Worm (Caenorhabditis elegans): ENCODE measurements around the gene R02F11.12.

Gene R02F11.12

DNA sequence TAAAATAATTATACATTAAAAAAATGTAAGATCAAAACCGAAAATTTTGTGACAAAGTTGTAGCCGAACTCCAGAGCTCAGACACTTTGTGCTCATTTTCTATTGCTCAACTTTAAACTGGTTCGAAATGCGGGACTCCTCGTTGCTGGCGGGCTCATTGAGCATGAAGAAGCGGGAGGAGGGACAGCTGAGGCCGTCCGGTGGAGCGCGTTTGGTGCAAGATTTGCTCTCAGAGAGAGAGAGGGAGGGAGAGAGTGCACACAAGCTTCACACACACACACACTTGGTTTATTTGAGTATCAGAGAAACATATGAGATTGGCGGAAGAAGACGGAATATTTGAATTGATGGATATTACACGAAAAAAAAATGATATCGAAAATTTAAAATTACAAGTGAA lies 20.2 kb downstream of the R02F11.12 start (continued):
- TF ChIP-seq mxl-3 (GFP tag; optimal IDR thresholded peaks at IDR 0.05), result no peak
- peak; percentile 66 for TF ChIP-seq hlh-11 (tag; optimal IDR thresholded peaks at IDR 0.05)
- no peak for TF ChIP-seq ztf-7 (tag; optimal IDR thresholded peaks at IDR 0.05)
- TF ChIP-seq zfp-2 (tag; optimal IDR thresholded peaks at IDR 0.05), result no peak
- TF ChIP-seq arid-1 (GFP tag; conservative IDR thresholded peaks at IDR 0.05), result no peak
- TF ChIP-seq dve-1 (tag; optimal IDR thresholded peaks at IDR 0.05; ENCODE audit: insufficient read depth), result no peak
- TF ChIP-seq ztf-11 (tag; optimal IDR thresholded peaks at IDR 0.05), result no peak
- no peak for TF ChIP-seq nhr-111 (GFP tag; optimal IDR thresholded peaks at IDR 0.05)
- no peak for TF ChIP-seq fkh-10 (GFP tag; optimal IDR thresholded peaks at IDR 0.05)
- peak; percentile 62 for TF ChIP-seq mes-2 (tag; optimal IDR thresholded peaks at IDR 0.05; ENCODE audit: poor library complexity, severe bottlenecking)
- no peak for TF ChIP-seq lin-15B (tag; optimal IDR thresholded peaks at IDR 0.05)
- no peak for TF ChIP-seq nhr-10 (tag; optimal IDR thresholded peaks at IDR 0.05)
- no peak for TF ChIP-seq spr-3 (GFP tag; optimal IDR thresholded peaks at IDR 0.05)
- peak; percentile 39 for TF ChIP-seq hlh-30 (tag; optimal IDR thresholded peaks at IDR 0.05; ENCODE audit: insufficient read depth)
- TF ChIP-seq gei-8 (GFP tag; optimal IDR thresholded peaks at IDR 0.05), result no peak
- TF ChIP-seq nhr-42 (GFP tag; IDR thresholded peaks at IDR 0.05), result no peak
- no peak for TF ChIP-seq nhr-76 (tag; optimal IDR thresholded peaks at IDR 0.05)
- no peak for TF ChIP-seq dmd-6 (GFP tag; IDR thresholded peaks at IDR 0.05)
- no peak for TF ChIP-seq lin-39 (tag; optimal IDR thresholded peaks at IDR 0.05)
- no peak for TF ChIP-seq daf-16 (GFP tag; optimal IDR thresholded peaks at IDR 0.05)
- TF ChIP-seq daf-16 (tag; optimal IDR thresholded peaks at IDR 0.05), result no peak
- TF ChIP-seq ceh-82 (tag; optimal IDR thresholded peaks at IDR 0.05), result no peak
- TF ChIP-seq sdz-12 (GFP tag; optimal IDR thresholded peaks at IDR 0.05), result no peak
- no peak for TF ChIP-seq Y48G9A.11 (GFP tag; IDR thresholded peaks at IDR 0.05)
- peak; percentile 37 for TF ChIP-seq hmg-1.1 (GFP tag; IDR thresholded peaks at IDR 0.05)
- TF ChIP-seq mdl-1 (tag; optimal IDR thresholded peaks at IDR 0.05), result no peak
- TF ChIP-seq pha-4 (GFP tag; IDR thresholded peaks at IDR 0.05), result no peak
- no peak for TF ChIP-seq pha-4 (tag; optimal IDR thresholded peaks at IDR 0.05)
- no peak for TF ChIP-seq tra-1 (GFP tag; IDR thresholded peaks at IDR 0.05)
- TF ChIP-seq php-3 (GFP tag; IDR thresholded peaks at IDR 0.05), result no peak
- TF ChIP-seq attf-4 (tag; optimal IDR thresholded peaks at IDR 0.05), result no peak
- TF ChIP-seq nhr-48 (tag; optimal IDR thresholded peaks at IDR 0.05), result no peak
- TF ChIP-seq set-16 (GFP tag; IDR thresholded peaks at IDR 0.05), result peak; percentile 73
- no peak for TF ChIP-seq nhr-28 (tag; optimal IDR thresholded peaks at IDR 0.05)
- TF ChIP-seq daf-8 (GFP tag; IDR thresholded peaks at IDR 0.05), result no peak
- TF ChIP-seq spr-1 (tag; optimal IDR thresholded peaks at IDR 0.05), result no peak
- TF ChIP-seq F37D6.2 (tag; optimal IDR thresholded peaks at IDR 0.05), result no peak
- TF ChIP-seq cey-2 (tag; optimal IDR thresholded peaks at IDR 0.05; ENCODE audit: borderline replicate concordance, insufficient read depth), result no peak
- TF ChIP-seq mdt-29 (GFP tag; IDR thresholded peaks at IDR 0.05), result no peak
- TF ChIP-seq lim-7 (GFP tag; IDR thresholded peaks at IDR 0.05), result no peak
- no peak for TF ChIP-seq mxl-2 (GFP tag; conservative IDR thresholded peaks at IDR 0.05)
- no peak for TF ChIP-seq F49E8.2 (tag; optimal IDR thresholded peaks at IDR 0.05; ENCODE audit: borderline replicate concordance)
- TF ChIP-seq jun-1 (tag; optimal IDR thresholded peaks at IDR 0.05), result no peak
- TF ChIP-seq F10B5.3 (tag; optimal IDR thresholded peaks at IDR 0.05), result no peak
- TF ChIP-seq skn-1 (tag; optimal IDR thresholded peaks at IDR 0.05), result no peak
- TF ChIP-seq lin-29 (GFP tag; IDR thresholded peaks at IDR 0.05), result no peak
- peak in 1 of 2 experiments; percentile 94 for TF ChIP-seq unc-62 (GFP tag; optimal IDR thresholded peaks at IDR 0.05 in 1 of 2)
- TF ChIP-seq unc-62 (tag; optimal IDR thresholded peaks at IDR 0.05), result no peak
- no peak for TF ChIP-seq dmd-8 (GFP tag; IDR thresholded peaks at IDR 0.05)
- TF ChIP-seq duxl-1 (tag; optimal IDR thresholded peaks at IDR 0.05; ENCODE audit: poor library complexity), result no peak
- no peak for TF ChIP-seq F44E2.7 (GFP tag; IDR thresholded peaks at IDR 0.05)
- no peak for TF ChIP-seq snpc-4 (tag; optimal IDR thresholded peaks at IDR 0.05)

Measured in whole organism, L4 larva.